Comparison of ENCODE assay signal across 2 fruit fly cellular contexts in genomic region chr2L:10940196-10940595, dm6.
TF ChIP-seq lines count a peak whose summit lies in the region.

No protein-coding gene starts in this region.

- TF ChIP-seq CTCF in whole organism, embryonic (GFP tag; optimal IDR thresholded peaks at IDR 0.05; lab: Kevin White, UChicago): peak; percentile 80

TF ChIP-seq in whole organism, adult, 20 proteins besides CTCF, POLR2A, EP300 and RAD21:
- TF ChIP-seq tj (GFP tag; optimal IDR thresholded peaks at IDR 0.05; lab: Kevin White, UChicago) (no peak), kay (GFP tag; lab: Kevin White, UChicago; ENCODE audit: borderline replicate concordance) (peak; percentile 25)

TF ChIP-seq in whole organism, embryonic, 481 proteins besides CTCF, POLR2A, EP300 and RAD21:
- TF ChIP-seq CG12391 (tag; optimal IDR thresholded peaks at IDR 0.05; lab: Kevin White, UChicago): no peak
- no peak for TF ChIP-seq CG2199 (GFP tag; IDR thresholded peaks at IDR 0.05; lab: Robert Waterston, UW)
TF ChIP-seq in whole organism, embryonic: peak in this region for 0.

Comparison
In these comparisons a context has a peak if more than half of its experiments do, and no peak if none do; other contexts are left out.
1. Of the 1 proteins assayed by ChIP-seq in both whole organism, embryonic and whole organism, adult: peak only in whole organism, embryonic: none; only in whole organism, adult: kay; in both: none; in neither: 0.